Fruit fly (Drosophila melanogaster): ENCODE data around the gene RpL30.
A peak's percentile ranks its signal among the peaks of the same experiment; 100 is the strongest.

Gene RpL30

DNA sequence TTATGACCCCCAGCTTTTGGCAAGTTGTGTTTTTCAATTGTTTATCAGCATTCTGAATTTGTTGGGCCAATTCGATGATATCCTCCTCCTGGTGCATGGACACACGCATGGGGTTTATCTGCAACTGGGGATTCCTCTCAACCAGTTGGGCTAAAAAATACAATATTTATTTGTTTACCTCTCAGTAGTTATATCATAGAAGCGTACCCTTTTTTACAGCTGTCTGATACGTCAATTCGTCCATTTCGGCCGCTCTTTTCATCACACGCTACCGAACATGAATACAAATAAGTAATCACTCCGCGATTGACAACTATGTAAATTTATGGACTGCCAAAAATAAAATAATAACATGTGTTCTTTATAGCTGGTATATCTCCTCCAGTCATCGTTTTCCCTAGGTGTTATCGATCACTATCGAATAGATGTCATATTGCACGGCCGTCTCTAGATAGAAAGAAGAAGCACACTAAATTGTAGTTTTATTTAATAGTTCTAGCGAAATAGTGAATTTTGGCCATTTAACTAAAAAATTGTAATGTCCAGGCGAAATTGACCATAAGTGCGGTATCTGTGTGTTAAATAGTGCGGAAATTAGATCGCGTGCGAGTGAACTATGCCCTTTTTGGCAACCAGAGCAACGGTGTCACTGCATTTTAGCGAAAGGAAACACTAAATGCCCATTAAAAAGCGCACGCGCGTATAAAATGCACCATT lies 25.3 kb upstream of the RpL30 start, which contains the start of the genes mib2 and CG31800 (continued):
- TF ChIP-seq CG10321 (GFP tag; IDR thresholded peaks at IDR 0.05) (no peak), CG6254 (GFP tag; optimal IDR thresholded peaks at IDR 0.05) (no peak), CG18599 (GFP tag; optimal IDR thresholded peaks at IDR 0.05) (no peak), stwl (tag; optimal IDR thresholded peaks at IDR 0.05) (peak; percentile 59), NC2β (GFP tag; optimal IDR thresholded peaks at IDR 0.05) (no peak), nerfin-2 (GFP tag; IDR thresholded peaks at IDR 0.05; ENCODE audit: partially characterized antibody) (peak; percentile 78), CG17186 (GFP tag; optimal IDR thresholded peaks at IDR 0.05) (no peak), crc (GFP tag; optimal IDR thresholded peaks at IDR 0.05) (no peak), Dbx (GFP tag; IDR thresholded peaks at IDR 0.05) (no peak), Bteb2 (GFP tag; optimal IDR thresholded peaks at IDR 0.05) (no peak), Optix (GFP tag; IDR thresholded peaks at IDR 0.05) (no peak), CG43689 (GFP tag; IDR thresholded peaks at IDR 0.05) (no peak), D19B (GFP tag; optimal IDR thresholded peaks at IDR 0.05) (no peak), Sin3A (optimal IDR thresholded peaks at IDR 0.05) (peak; percentile 12), Mes4 (GFP tag; optimal IDR thresholded peaks at IDR 0.05) (no peak), Poxn (GFP tag; IDR thresholded peaks at IDR 0.05) (no peak), otp (GFP tag; IDR thresholded peaks at IDR 0.05) (no peak), tin (GFP tag; optimal IDR thresholded peaks at IDR 0.05) (no peak), CG11696 (GFP tag; IDR thresholded peaks at IDR 0.05) (no peak), bab2 (GFP tag; optimal IDR thresholded peaks at IDR 0.05) (no peak), CG12299 (tag; optimal IDR thresholded peaks at IDR 0.05) (no peak), CG17328 (GFP tag; IDR thresholded peaks at IDR 0.05) (no peak), maf-S (GFP tag; optimal IDR thresholded peaks at IDR 0.05) (no peak), CG6813 (GFP tag; optimal IDR thresholded peaks at IDR 0.05) (no peak), tio (GFP tag; optimal IDR thresholded peaks at IDR 0.05) (no peak), D19A (tag; optimal IDR thresholded peaks at IDR 0.05) (no peak), Hmr (GFP tag; optimal IDR thresholded peaks at IDR 0.05) (no peak), CG8944 (GFP tag; optimal IDR thresholded peaks at IDR 0.05) (no peak), Dip3 (GFP tag; optimal IDR thresholded peaks at IDR 0.05) (no peak), CG2712 (tag; optimal IDR thresholded peaks at IDR 0.05) (no peak), Hr3 (GFP tag; optimal IDR thresholded peaks at IDR 0.05) (no peak), sens-2 (GFP tag; IDR thresholded peaks at IDR 0.05) (no peak), CG2129 (GFP tag; IDR thresholded peaks at IDR 0.05; ENCODE audit: partially characterized antibody) (peak; percentile 74), tx (GFP tag; optimal IDR thresholded peaks at IDR 0.05) (no peak), CG3847 (GFP tag; IDR thresholded peaks at IDR 0.05) (no peak), fru (optimal IDR thresholded peaks at IDR 0.05) (no peak), CG3995 (GFP tag; optimal IDR thresholded peaks at IDR 0.05) (peak; percentile 48), CG14860 (GFP tag; IDR thresholded peaks at IDR 0.05; ENCODE audit: partially characterized antibody) (peak; percentile 76), Dip2 (GFP tag; IDR thresholded peaks at IDR 0.05) (no peak), seq (GFP tag; IDR thresholded peaks at IDR 0.05) (no peak), CG3065 (GFP tag; optimal IDR thresholded peaks at IDR 0.05) (no peak), CG15514 (GFP tag; optimal IDR thresholded peaks at IDR 0.05) (peak; percentile 26), amos (GFP tag; IDR thresholded peaks at IDR 0.05; ENCODE audit: partially characterized antibody) (peak; percentile 88), Aef1 (GFP tag; IDR thresholded peaks at IDR 0.05) (no peak), crol (GFP tag; IDR thresholded peaks at IDR 0.05) (no peak), hbn (GFP tag; IDR thresholded peaks at IDR 0.05; ENCODE audit: partially characterized antibody) (peak; percentile 55), ttk (GFP tag; IDR thresholded peaks at IDR 0.05) (no peak), Dp (GFP tag; optimal IDR thresholded peaks at IDR 0.05) (no peak), wek (GFP tag; optimal IDR thresholded peaks at IDR 0.05) (no peak), CG6683 (GFP tag; optimal IDR thresholded peaks at IDR 0.05) (no peak), CG6654 (GFP tag; optimal IDR thresholded peaks at IDR 0.05) (no peak)

All from whole organism, embryonic.